Worm (Caenorhabditis elegans) whole organism, young adult: Measurements from ENCODE around the gene ceh-76.

Experiments
- F33H1.4 ChIP-seq: fragments of 200-800 bp; sonication (Bioruptor generic); IDR thresholded peaks from 2 replicates; pipeline ENCODE4 v1.3.6; 2022; ENCODE audit warnings: missing genetic modification reagents, missing genetic modification characterization, missing compliant biosample characterization
- Y56A3A.18 ChIP-seq: fragments of 200-800 bp; sonication (Bioruptor generic); IDR thresholded peaks from 2 replicates; pipeline ENCODE4 v1.3.6; 2022; ENCODE audit warnings: missing genetic modification reagents, missing genetic modification characterization, missing compliant biosample characterization
- Y67H2A.10 ChIP-seq: fragments of 200-800 bp; sonication (Bioruptor generic); conservative IDR thresholded peaks from 2 replicates; pipeline ENCODE4 v1.3.6; 2022; ENCODE audit warnings: missing genetic modification reagents, missing genetic modification characterization, missing compliant biosample characterization
- ZK185.1 ChIP-seq: sonication (generic microtip); optimal IDR thresholded peaks from 2 replicates; lab custom pipeline; 2016; ENCODE audit warnings: mild to moderate bottlenecking, missing genetic modification characterization, missing compliant biosample characterization; ENCODE audit not compliant: poor library complexity, severe bottlenecking
- cebp-1 ChIP-seq, 2 experiments: fragments of 200-800 bp in 1 of 2; sonication (Bioruptor generic) in 1 of 2; sonication (generic microtip) in 1 of 2; IDR thresholded peaks in 1 of 2; optimal IDR thresholded peaks in 1 of 2; 2 replicates each; pipeline versions ENCODE4 v1.3.6 to Lab custom; 2017 to 2022; ENCODE audit warnings: missing compliant biosample characterization in 2 of 2, missing genetic modification characterization in 2 of 2, mild to moderate bottlenecking in 1 of 2, missing genetic modification reagents in 1 of 2, moderate library complexity in 1 of 2
- cebp-2 ChIP-seq: fragments of 200-800 bp; sonication (Bioruptor generic); IDR thresholded peaks from 2 replicates; pipeline ENCODE4 v1.3.6; 2022; ENCODE audit warnings: missing genetic modification characterization, missing compliant biosample characterization
- ceh-58 ChIP-seq: fragments of 200-800 bp; sonication (Bioruptor generic); IDR thresholded peaks from 2 replicates; pipeline ENCODE4 v1.3.6; 2022; ENCODE audit warnings: missing genetic modification characterization, missing compliant biosample characterization
- ceh-91 ChIP-seq: fragments of 200-800 bp; sonication (Bioruptor generic); IDR thresholded peaks from 2 replicates; pipeline ENCODE4 v1.3.6; 2022; ENCODE audit warnings: missing genetic modification reagents, missing genetic modification characterization, missing compliant biosample characterization
- chd-7 ChIP-seq: sonication (generic microtip); optimal IDR thresholded peaks from 2 replicates; lab custom pipeline; 2016; ENCODE audit warnings: mild to moderate bottlenecking, missing genetic modification characterization, moderate library complexity, missing compliant biosample characterization
- efl-1 ChIP-seq: fragments of 150-350 bp; optimal IDR thresholded peaks from 2 replicates; lab custom pipeline; 2014; ENCODE audit warnings: missing biosample characterization, missing genetic modification reagents, missing genetic modification characterization
- ekl-4 ChIP-seq: fragments of 200-800 bp; sonication (Bioruptor generic); IDR thresholded peaks from 2 replicates; pipeline ENCODE4 v1.3.6; 2022; ENCODE audit warnings: missing genetic modification reagents, missing genetic modification characterization, missing compliant biosample characterization
- hmg-1.2 ChIP-seq: fragments of 200-800 bp; sonication (Bioruptor generic); IDR thresholded peaks from 2 replicates; pipeline ENCODE4 v1.3.6; 2022; ENCODE audit warnings: missing genetic modification reagents, missing genetic modification characterization, missing compliant biosample characterization
- hsf-1 ChIP-seq: fragments of 200-800 bp; sonication (Bioruptor generic); IDR thresholded peaks from 2 replicates; pipeline ENCODE4 v1.3.6; 2022; ENCODE audit warnings: missing genetic modification reagents, missing genetic modification characterization, missing compliant biosample characterization
- let-526 ChIP-seq: fragments of 200-800 bp; sonication (Bioruptor generic); IDR thresholded peaks from 2 replicates; pipeline ENCODE4 v1.3.6; 2022; ENCODE audit warnings: missing genetic modification reagents, missing genetic modification characterization, missing compliant biosample characterization
- lsl-1 ChIP-seq: fragments of 200-800 bp; sonication (Bioruptor generic); optimal IDR thresholded peaks from 2 replicates; lab custom pipeline; 2018; ENCODE audit warnings: mild to moderate bottlenecking, missing genetic modification characterization, moderate library complexity, missing compliant biosample characterization
- madf-3 ChIP-seq: fragments of 200-800 bp; sonication (Bioruptor generic); IDR thresholded peaks from 2 replicates; pipeline ENCODE4 v1.3.6; 2022; ENCODE audit warnings: missing genetic modification reagents, missing genetic modification characterization, missing compliant biosample characterization
- madf-6 ChIP-seq: fragments of 200-800 bp; sonication (Bioruptor generic); IDR thresholded peaks from 2 replicates; pipeline ENCODE4 v1.3.6; 2022; ENCODE audit warnings: missing genetic modification reagents, missing genetic modification characterization, missing compliant biosample characterization
- madf-8 ChIP-seq: fragments of 200-800 bp; sonication (Bioruptor generic); conservative IDR thresholded peaks from 2 replicates; pipeline ENCODE4 v1.3.6; 2022; ENCODE audit warnings: missing genetic modification reagents, missing genetic modification characterization, missing compliant biosample characterization
- mcd-1 ChIP-seq: fragments of 200-800 bp; sonication (Bioruptor generic); IDR thresholded peaks from 2 replicates; pipeline ENCODE4 v1.3.6; 2022; ENCODE audit warnings: missing genetic modification reagents, missing genetic modification characterization, missing compliant biosample characterization
- nfyb-1 ChIP-seq: fragments of 200-800 bp; sonication (Bioruptor generic); IDR thresholded peaks from 2 replicates; pipeline ENCODE4 v1.3.6; 2022; ENCODE audit warnings: missing genetic modification reagents, missing genetic modification characterization, missing compliant biosample characterization
- nhr-120 ChIP-seq: fragments of 200-800 bp; sonication (Bioruptor generic); IDR thresholded peaks from 2 replicates; pipeline ENCODE4 v1.3.6; 2022; ENCODE audit warnings: missing genetic modification characterization, missing compliant biosample characterization
- nhr-179 ChIP-seq: sonication (generic microtip); optimal IDR thresholded peaks from 2 replicates; lab custom pipeline; 2016; ENCODE audit warnings: mild to moderate bottlenecking, missing genetic modification characterization, missing compliant biosample characterization
- pha-4 ChIP-seq: fragments of 150-350 bp; sonication (generic microtip); optimal IDR thresholded peaks from 2 replicates; lab custom pipeline; 2014; ENCODE audit warnings: missing biosample characterization, missing genetic modification reagents, missing genetic modification characterization
- repo-1 ChIP-seq: sonication (generic microtip); optimal IDR thresholded peaks from 2 replicates; lab custom pipeline; 2017; ENCODE audit warnings: mild to moderate bottlenecking, missing genetic modification characterization, missing compliant biosample characterization
- sea-2 ChIP-seq: fragments of 200-800 bp; sonication (Bioruptor generic); IDR thresholded peaks from 2 replicates; pipeline ENCODE4 v1.3.6; 2022; ENCODE audit warnings: missing genetic modification characterization, missing compliant biosample characterization
- snpc-1.3 ChIP-seq: sonication (generic microtip); optimal IDR thresholded peaks from 2 replicates; lab custom pipeline; 2017; ENCODE audit warnings: missing genetic modification characterization, mild to moderate bottlenecking, missing compliant biosample characterization, antibody characterized with exemption, moderate library complexity, missing genotype, missing genetic modification reagents; ENCODE audit not compliant: insufficient read depth
- snpc-4 ChIP-seq, 5 experiments: fragments of 150-350 bp in 1 of 5; sonication (generic microtip) in 4 of 5; optimal IDR thresholded peaks; 2 replicates each; lab custom pipeline; 2014 to 2018; ENCODE audit warnings: missing genetic modification characterization in 5 of 5, missing biosample characterization in 3 of 5, antibody characterized with exemption in 2 of 5, mild to moderate bottlenecking in 2 of 5, missing compliant biosample characterization in 2 of 5, missing genotype in 2 of 5, moderate library complexity in 2 of 5, missing genetic modification reagents in 1 of 5
- somi-1 ChIP-seq: fragments of 200-800 bp; sonication (Bioruptor generic); optimal IDR thresholded peaks from 2 replicates; lab custom pipeline; 2018; ENCODE audit warnings: mild to moderate bottlenecking, missing genetic modification characterization, missing compliant biosample characterization
- unc-130 ChIP-seq: sonication (generic microtip); optimal IDR thresholded peaks from 2 replicates; lab custom pipeline; 2016; ENCODE audit warnings: missing genetic modification reagents, missing genetic modification characterization, missing compliant biosample characterization
- zim-3 ChIP-seq: sonication (generic microtip); optimal IDR thresholded peaks from 2 replicates; lab custom pipeline; 2017; ENCODE audit warnings: mild to moderate bottlenecking, missing genetic modification characterization, moderate library complexity, missing compliant biosample characterization
- ztf-28 ChIP-seq: fragments of 200-800 bp; sonication (Bioruptor generic); IDR thresholded peaks from 2 replicates; pipeline ENCODE4 v1.3.6; 2022; ENCODE audit warnings: missing genetic modification reagents, missing genetic modification characterization, missing compliant biosample characterization

ceh-76 gene

ce11 chrV:8012032-8012431 lies 17.6 kb upstream of the ceh-76 start, which contains the start of gene rpb-9 (continued):
- 0 out of 2 replicates have a peak, but pooled peaks have one; percentile 16 for TF ChIP-seq nfyb-1
- TF ChIP-seq somi-1 (GFP tag; lab: Kevin White, UChicago), result no peak
- TF ChIP-seq Y56A3A.18 (GFP tag; lab: Robert Waterston, UW), result peak; percentile 25; the same call in 1 of the 2 replicates

DNA sequence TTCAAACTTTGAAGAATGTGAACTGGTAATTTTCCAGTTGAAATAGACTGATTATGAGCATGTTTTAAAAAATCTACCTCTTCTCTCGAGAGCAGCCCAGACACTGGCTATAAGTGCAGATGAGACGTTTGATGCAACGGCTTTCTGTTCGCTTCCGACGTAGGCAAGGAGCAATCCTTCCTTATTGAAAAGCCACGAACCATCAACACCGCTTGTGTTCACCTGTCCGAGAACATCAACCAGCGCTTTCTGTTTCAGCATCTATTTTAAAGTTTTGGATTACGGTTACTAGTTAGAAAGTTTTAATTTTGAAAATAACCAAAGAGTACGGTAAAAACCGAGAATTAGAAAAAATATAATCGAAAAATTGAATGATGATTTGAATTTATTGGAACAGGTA lies 16.4 kb upstream of the ceh-76 start, which contains the start of gene lmtr-2:
TSS of gene lmtr-2 (minus strand) at position 261 of the 400 bp plus-strand sequence.
- TF ChIP-seq cebp-2 (GFP tag; lab: Robert Waterston, UW), result 0 out of 2 replicates have a peak, but pooled peaks have one; percentile 21
- no peak for TF ChIP-seq sea-2 (GFP tag; lab: Robert Waterston, UW)
- no peak for TF ChIP-seq ekl-4
- TF ChIP-seq ZK185.1 (tag; lab: Kevin White, UChicago), result no peak
- no peak for TF ChIP-seq efl-1 (GFP tag; lab: Kevin White, UChicago)
- TF ChIP-seq repo-1, result peak; percentile 13
- TF ChIP-seq cebp-1 (GFP tag; IDR thresholded peaks at IDR 0.05; lab: Robert Waterston, UW), result no peak
- TF ChIP-seq cebp-1 (tag; optimal IDR thresholded peaks at IDR 0.05; lab: Kevin White, UChicago), result peak; percentile 26
- TF ChIP-seq madf-3 (GFP tag; lab: Robert Waterston, UW), result peak; percentile 65; the same call in 1 of the 2 replicates
- peak; percentile 20; the same call in 1 of the 2 replicates for TF ChIP-seq madf-6 (GFP tag; lab: Robert Waterston, UW)
- 0 out of 2 replicates have a peak, but pooled peaks have one; percentile 49 for TF ChIP-seq ceh-58
- TF ChIP-seq hsf-1 (GFP tag; lab: Robert Waterston, UW), result 0 out of 2 replicates have a peak, but pooled peaks have one; percentile 18

DNA sequence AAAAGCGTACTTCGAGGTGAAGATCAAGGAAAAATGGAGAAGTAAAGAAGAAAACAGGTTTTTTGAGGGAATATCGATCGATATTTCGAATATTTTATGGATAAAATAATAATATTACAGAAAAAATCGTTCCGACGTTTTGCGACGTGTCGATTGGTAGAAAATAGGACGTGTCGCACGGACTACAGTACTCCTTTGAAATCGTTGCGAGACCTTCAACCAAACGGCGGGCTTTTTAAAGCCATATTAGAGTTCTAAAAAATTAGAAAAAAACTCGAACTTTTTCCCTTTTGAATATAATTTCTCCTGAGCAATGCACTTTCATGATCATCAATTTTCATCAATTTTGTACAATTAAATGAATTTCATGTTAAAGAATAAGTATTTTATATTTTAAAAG lies 15.6 kb upstream of the ceh-76 start, which contains the start of gene Y97E10AR.4:
TSS of gene Y97E10AR.4 (minus strand) at position 131 of the 400 bp plus-strand sequence.
- no peak for TF ChIP-seq ceh-58
- 0 out of 2 replicates have a peak, but pooled peaks have one; percentile 26 for TF ChIP-seq madf-8 (GFP tag; lab: Robert Waterston, UW)
- TF ChIP-seq nhr-120, result no peak
- TF ChIP-seq mcd-1 (GFP tag; lab: Robert Waterston, UW), result no peak
- TF ChIP-seq Y67H2A.10 (GFP tag; lab: Robert Waterston, UW), result no peak
- TF ChIP-seq zim-3 (tag; lab: Kevin White, UChicago), result no peak
- no peak for TF ChIP-seq nhr-179 (tag; lab: Kevin White, UChicago)
- peak; percentile 66 for TF ChIP-seq lsl-1 (GFP tag; lab: Kevin White, UChicago)
- TF ChIP-seq sea-2 (GFP tag; lab: Robert Waterston, UW), result no peak
- 0 out of 2 replicates have a peak, but pooled peaks have one; percentile 7 for TF ChIP-seq hmg-1.2
- no peak for TF ChIP-seq snpc-4 (GFP tag; optimal IDR thresholded peaks at IDR 0.05; lab: Kevin White, UChicago)
- TF ChIP-seq snpc-4 (tag; optimal IDR thresholded peaks at IDR 0.05; lab: Kevin White, UChicago), result peak in 1 of 4 experiments; percentile 6
- TF ChIP-seq snpc-1.3 (tag; lab: Kevin White, UChicago), result peak; percentile 8
- peak; percentile 57 for TF ChIP-seq F33H1.4 (GFP tag; lab: Robert Waterston, UW)
- TF ChIP-seq ceh-91 (GFP tag; lab: Robert Waterston, UW), result no peak
- peak; percentile 39; the same call in 1 of the 2 replicates for TF ChIP-seq madf-6 (GFP tag; lab: Robert Waterston, UW)
- no peak for TF ChIP-seq ztf-28 (GFP tag; lab: Robert Waterston, UW)
- TF ChIP-seq unc-130 (GFP tag; lab: Kevin White, UChicago), result no peak
- no peak for TF ChIP-seq let-526 (GFP tag; lab: Robert Waterston, UW)
- no peak for TF ChIP-seq pha-4
- no peak for TF ChIP-seq chd-7 (tag; lab: Kevin White, UChicago)
